Worm (Caenorhabditis elegans) whole organism, early embryonic: ENCODE data around the gene aps-1.

Source experiments
- F13C5.2 ChIP-seq: sonication (generic microtip); optimal IDR thresholded peaks from 2 replicates; lab custom pipeline; 2017; ENCODE audit warnings: mild to moderate bottlenecking, missing genetic modification characterization, inconsistent platforms, missing compliant biosample characterization
- ama-1 ChIP-seq: fragments of 150-350 bp; optimal IDR thresholded peaks from 2 replicates; lab custom pipeline; 2014
- ceh-36 ChIP-seq: sonication (generic microtip); optimal IDR thresholded peaks from 2 replicates; lab custom pipeline; 2016; ENCODE audit warnings: missing genetic modification characterization, inconsistent platforms, missing compliant biosample characterization
- flt-1 ChIP-seq: fragments of 200-800 bp; sonication (Bioruptor generic); IDR thresholded peaks from 2 replicates; pipeline ENCODE4 v1.3.6; 2022; ENCODE audit warnings: missing genetic modification characterization, missing compliant biosample characterization
- hmbx-1 ChIP-seq: sonication (generic microtip); optimal IDR thresholded peaks from 2 replicates; lab custom pipeline; 2016; ENCODE audit warnings: mild to moderate bottlenecking, missing genetic modification characterization, missing compliant biosample characterization
- hmg-4 ChIP-seq: fragments of 200-800 bp; sonication (Bioruptor generic); optimal IDR thresholded peaks from 2 replicates; lab custom pipeline; 2018; ENCODE audit warnings: mild to moderate bottlenecking, missing genetic modification characterization, missing compliant biosample characterization
- hnd-1 ChIP-seq: sonication (generic microtip); optimal IDR thresholded peaks from 2 replicates; lab custom pipeline; 2016; ENCODE audit warnings: missing genetic modification characterization, missing compliant biosample characterization
- scrt-1 ChIP-seq: fragments of 200-800 bp; sonication (Bioruptor generic); IDR thresholded peaks from 2 replicates; pipeline ENCODE4 v1.3.6; 2022; ENCODE audit warnings: missing genetic modification characterization, missing compliant biosample characterization
- sea-1 ChIP-seq: fragments of 200-800 bp; sonication (Bioruptor generic); conservative IDR thresholded peaks from 2 replicates; pipeline ENCODE4 v1.3.6; 2022; ENCODE audit warnings: missing genetic modification characterization, missing compliant biosample characterization
- tbx-11 ChIP-seq: fragments of 200-800 bp; sonication (Bioruptor generic); IDR thresholded peaks from 2 replicates; pipeline ENCODE4 v1.3.6; 2022; ENCODE audit warnings: missing genetic modification characterization, missing compliant biosample characterization
- tra-4 ChIP-seq: sonication (generic microtip); optimal IDR thresholded peaks from 2 replicates; lab custom pipeline; 2017; ENCODE audit warnings: missing genetic modification characterization, missing compliant biosample characterization

DNA sequence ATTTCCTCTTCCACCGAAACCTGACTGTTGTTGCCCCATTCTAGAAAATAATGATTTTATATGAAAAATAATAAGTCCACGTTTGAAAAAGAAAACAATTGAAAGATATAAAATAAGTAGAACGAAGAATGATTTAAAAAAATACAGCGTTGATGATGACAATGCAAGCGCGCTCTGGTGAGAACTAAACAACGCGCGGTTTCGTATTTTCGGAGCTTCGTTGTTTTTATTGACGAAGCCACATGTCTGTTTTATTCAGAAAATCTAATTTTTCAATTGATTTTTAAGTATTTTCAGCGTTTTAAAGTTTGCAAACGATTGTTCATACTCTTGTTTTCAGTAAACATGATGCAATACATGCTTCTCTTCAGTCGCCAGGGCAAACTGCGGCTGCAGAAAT, at the start of gene aps-1, which contains the start of gene rpt-2:
- TF ChIP-seq F13C5.2 (tag; lab: Kevin White, UChicago) (peak; percentile 48), flt-1 (no peak), ama-1 (lab: Kevin White, UChicago) (no peak), hmg-4 (GFP tag; lab: Kevin White, UChicago) (no peak), tbx-11 (GFP tag; lab: Robert Waterston, UW) (no peak), scrt-1 (GFP tag; lab: Robert Waterston, UW) (no peak), hnd-1 (no peak), sea-1 (GFP tag; lab: Robert Waterston, UW) (no peak), tra-4 (no peak), ceh-36 (tag; lab: Kevin White, UChicago) (no peak), hmbx-1 (tag; lab: Kevin White, UChicago) (no peak)
